Fruit fly (Drosophila melanogaster): ENCODE measurements around the gene thoc7.

Gene thoc7

DNA sequence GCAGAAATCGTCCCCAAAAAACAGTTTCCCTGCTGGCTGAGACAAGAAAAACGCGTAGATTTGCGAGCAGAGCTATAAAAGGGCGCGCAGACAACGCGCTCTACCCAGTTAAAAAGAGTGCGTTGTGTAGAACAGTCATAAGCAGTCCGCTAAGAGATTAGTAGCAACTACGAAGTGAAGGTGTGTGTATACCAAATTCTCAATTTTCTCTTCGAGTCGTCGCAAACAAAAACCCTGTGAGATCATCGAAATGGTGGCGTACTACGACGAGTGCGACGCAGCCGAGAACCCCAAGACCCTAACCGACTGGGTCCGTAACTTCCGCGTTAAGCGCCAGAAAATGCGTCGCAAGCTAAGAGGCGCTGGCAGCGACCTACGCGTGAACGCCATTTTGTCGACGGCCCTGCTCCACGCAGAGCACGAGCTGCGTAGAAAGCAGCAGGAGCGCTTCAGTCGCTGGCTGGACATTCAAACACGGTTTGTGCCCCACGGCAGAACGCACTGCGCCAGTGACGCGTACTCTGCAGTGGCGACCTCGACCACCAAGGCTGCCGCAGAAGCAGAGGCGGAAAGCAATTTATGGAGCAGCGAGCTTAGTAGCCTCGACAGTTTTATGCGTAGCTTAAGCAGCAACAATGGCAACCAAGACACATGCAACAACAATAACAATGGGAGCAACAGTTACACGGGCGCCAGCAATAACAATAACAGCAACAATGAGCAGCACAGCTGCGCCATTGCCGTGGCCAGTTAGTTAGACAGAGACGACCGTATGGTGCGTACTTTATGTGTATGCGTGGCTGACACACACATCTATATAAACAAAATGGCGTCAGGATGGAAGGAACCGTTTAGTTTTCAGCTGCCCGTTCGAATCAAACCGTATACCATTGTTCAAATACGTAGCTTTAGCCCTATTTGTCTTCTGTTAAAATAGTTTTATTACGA is 11.8 kb upstream of the thoc7 start:
- TF ChIP-seq br (GFP tag; optimal IDR thresholded peaks at IDR 0.05): no peak
- peak; percentile 76 for TF ChIP-seq Dif (GFP tag; optimal IDR thresholded peaks at IDR 0.05; ENCODE audit: partially characterized antibody)
- no peak for TF ChIP-seq Rel (GFP tag; optimal IDR thresholded peaks at IDR 0.05)
- TF ChIP-seq Rel (tag; optimal IDR thresholded peaks at IDR 0.05): peak; percentile 29
- TF ChIP-seq OdsH (GFP tag; optimal IDR thresholded peaks at IDR 0.05): peak; percentile 14
- no peak for TF ChIP-seq Hr78 (GFP tag; optimal IDR thresholded peaks at IDR 0.05)
- TF ChIP-seq ey (GFP tag; optimal IDR thresholded peaks at IDR 0.05): no peak
- TF ChIP-seq Jra (GFP tag; optimal IDR thresholded peaks at IDR 0.05): no peak
- TF ChIP-seq usp (GFP tag; optimal IDR thresholded peaks at IDR 0.05): no peak
- peak; percentile 19 for TF ChIP-seq Mio (GFP tag; optimal IDR thresholded peaks at IDR 0.05)
- TF ChIP-seq jim (GFP tag; optimal IDR thresholded peaks at IDR 0.05): peak; percentile 72
- TF ChIP-seq CG32264 (GFP tag; optimal IDR thresholded peaks at IDR 0.05): no peak
- TF ChIP-seq foxo (GFP tag; optimal IDR thresholded peaks at IDR 0.05): no peak
- TF ChIP-seq tai (GFP tag; optimal IDR thresholded peaks at IDR 0.05): peak; percentile 56
- TF ChIP-seq Hr83 (GFP tag; optimal IDR thresholded peaks at IDR 0.05; ENCODE audit: poor library complexity, severe bottlenecking): peak; percentile 52
- no peak for TF ChIP-seq Dfd (GFP tag; optimal IDR thresholded peaks at IDR 0.05)
- peak; percentile 28 for TF ChIP-seq Sp1 (GFP tag; optimal IDR thresholded peaks at IDR 0.05)
- peak in 1 of 2 experiments; percentile 32 for TF ChIP-seq dl (GFP tag; optimal IDR thresholded peaks at IDR 0.05; ENCODE audit: insufficient read depth in 1 of 2, partially characterized antibody in 2 of 2)
- no peak for TF ChIP-seq N (GFP tag; optimal IDR thresholded peaks at IDR 0.05)
- TF ChIP-seq fru (GFP tag; optimal IDR thresholded peaks at IDR 0.05): no peak
- TF ChIP-seq sv (GFP tag; optimal IDR thresholded peaks at IDR 0.05): no peak
- TF ChIP-seq psq (GFP tag; optimal IDR thresholded peaks at IDR 0.05): no peak
- no peak for TF ChIP-seq Myc (optimal IDR thresholded peaks at IDR 0.05)
- peak; percentile 72 for TF ChIP-seq Hnf4 (GFP tag; optimal IDR thresholded peaks at IDR 0.05)
- no peak for TF ChIP-seq CrebA (GFP tag; optimal IDR thresholded peaks at IDR 0.05; ENCODE audit: borderline replicate concordance)

DNA sequence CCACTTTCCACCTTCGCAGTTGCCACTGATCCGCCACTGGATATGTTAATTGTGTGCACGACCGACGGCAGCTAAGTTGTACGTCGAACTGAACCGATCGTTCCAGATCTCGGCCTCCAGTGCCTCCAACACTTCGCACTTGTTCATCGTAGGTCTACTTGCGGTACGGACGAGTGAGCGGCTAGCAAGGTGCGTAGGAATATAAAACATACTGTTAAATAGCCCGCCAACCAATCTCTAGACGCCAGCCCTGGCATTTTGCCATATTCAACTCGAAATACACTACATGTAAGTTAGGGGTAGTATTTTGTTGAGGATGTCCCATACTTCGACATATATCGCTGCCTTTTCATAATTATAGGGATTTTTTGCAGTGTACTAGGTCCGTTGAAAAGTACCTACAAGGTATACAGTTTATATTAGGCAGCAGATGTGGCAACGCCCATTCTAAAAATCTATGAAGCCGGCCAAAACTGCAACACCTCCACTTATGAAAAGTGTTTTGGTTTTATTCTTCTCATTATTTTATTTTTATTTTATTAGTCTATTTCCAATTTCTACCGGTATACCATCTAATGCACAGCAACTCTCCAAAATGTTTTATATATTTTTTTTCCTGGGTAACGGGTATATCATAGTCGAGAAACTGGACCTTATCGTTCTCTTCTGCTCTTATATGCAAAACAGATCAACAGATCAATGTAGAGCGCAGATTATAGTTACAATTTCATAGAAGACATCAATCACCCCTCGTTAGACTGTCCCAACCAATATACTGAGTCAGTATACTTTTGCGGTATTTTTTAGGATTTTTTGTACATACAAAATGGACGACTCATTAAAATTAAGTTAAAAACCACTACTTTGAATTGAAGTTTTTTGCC is 10.8 kb upstream of the thoc7 start, which contains the start of the genes pyx and CG33229:
Gene pyx, minus strand, starts transcription at position 51 of the 884 bp plus-strand sequence.
Gene CG33229, plus strand, starts transcription at position 834 of the 884 bp plus-strand sequence.
- TF ChIP-seq N (GFP tag; optimal IDR thresholded peaks at IDR 0.05): no peak
- peak in 1 of 2 experiments; percentile 81 for TF ChIP-seq foxo (GFP tag; optimal IDR thresholded peaks at IDR 0.05)
- peak; percentile 77 for TF ChIP-seq ey (GFP tag; optimal IDR thresholded peaks at IDR 0.05)
- no peak for TF ChIP-seq Myc (optimal IDR thresholded peaks at IDR 0.05)
- no peak for TF ChIP-seq tai (GFP tag; optimal IDR thresholded peaks at IDR 0.05)
- TF ChIP-seq Dfd (GFP tag; optimal IDR thresholded peaks at IDR 0.05): no peak
- peak; percentile 37 for TF ChIP-seq woc (GFP tag; optimal IDR thresholded peaks at IDR 0.05)
- peak; percentile 60 for TF ChIP-seq OdsH (GFP tag; optimal IDR thresholded peaks at IDR 0.05)
- TF ChIP-seq br (GFP tag; optimal IDR thresholded peaks at IDR 0.05): peak; percentile 68
- TF ChIP-seq Abd-B (GFP tag; optimal IDR thresholded peaks at IDR 0.05): no peak
- TF ChIP-seq jim (GFP tag; optimal IDR thresholded peaks at IDR 0.05): peak; percentile 17
- TF ChIP-seq Hr78 (GFP tag; optimal IDR thresholded peaks at IDR 0.05): no peak
- TF ChIP-seq sv (GFP tag; optimal IDR thresholded peaks at IDR 0.05): peak; percentile 82
- peak; percentile 73 for TF ChIP-seq dmrt93B (GFP tag; optimal IDR thresholded peaks at IDR 0.05)
- TF ChIP-seq sage (GFP tag; optimal IDR thresholded peaks at IDR 0.05): peak; percentile 44
- peak; percentile 61 for TF ChIP-seq Sp1 (GFP tag; optimal IDR thresholded peaks at IDR 0.05)
- TF ChIP-seq fru (GFP tag; optimal IDR thresholded peaks at IDR 0.05): peak; percentile 74
- TF ChIP-seq psq (GFP tag; optimal IDR thresholded peaks at IDR 0.05): peak; percentile 53
- no peak for TF ChIP-seq CG32264 (GFP tag; optimal IDR thresholded peaks at IDR 0.05)
- TF ChIP-seq HLH106 (tag; optimal IDR thresholded peaks at IDR 0.05): peak; percentile 85
- TF ChIP-seq rgr (GFP tag; optimal IDR thresholded peaks at IDR 0.05): peak; percentile 58
- no peak for TF ChIP-seq dl (GFP tag; optimal IDR thresholded peaks at IDR 0.05; ENCODE audit: insufficient read depth in 1 of 2, partially characterized antibody in 2 of 2)
- TF ChIP-seq Hnf4 (GFP tag; optimal IDR thresholded peaks at IDR 0.05): peak; percentile 4
- TF ChIP-seq usp (GFP tag; optimal IDR thresholded peaks at IDR 0.05): no peak
- no peak for TF ChIP-seq brk (GFP tag; optimal IDR thresholded peaks at IDR 0.05)
- TF ChIP-seq CG9705 (GFP tag; optimal IDR thresholded peaks at IDR 0.05): peak; percentile 67
- no peak for TF ChIP-seq Jra (GFP tag; optimal IDR thresholded peaks at IDR 0.05)
- peak; percentile 63 for TF ChIP-seq Hr83 (GFP tag; optimal IDR thresholded peaks at IDR 0.05; ENCODE audit: poor library complexity, severe bottlenecking)
- peak; percentile 3 for TF ChIP-seq Rel (GFP tag; optimal IDR thresholded peaks at IDR 0.05)
- no peak for TF ChIP-seq Rel (tag; optimal IDR thresholded peaks at IDR 0.05)
- peak; percentile 73 for TF ChIP-seq h (GFP tag; optimal IDR thresholded peaks at IDR 0.05)

Data from whole organism, wandering third instar larva.